Fruit fly (Drosophila melanogaster): ENCODE results near the gene dpr19.
A peak's percentile ranks its signal among the peaks of the same experiment; 100 is the strongest.

dpr19 gene

DNA sequence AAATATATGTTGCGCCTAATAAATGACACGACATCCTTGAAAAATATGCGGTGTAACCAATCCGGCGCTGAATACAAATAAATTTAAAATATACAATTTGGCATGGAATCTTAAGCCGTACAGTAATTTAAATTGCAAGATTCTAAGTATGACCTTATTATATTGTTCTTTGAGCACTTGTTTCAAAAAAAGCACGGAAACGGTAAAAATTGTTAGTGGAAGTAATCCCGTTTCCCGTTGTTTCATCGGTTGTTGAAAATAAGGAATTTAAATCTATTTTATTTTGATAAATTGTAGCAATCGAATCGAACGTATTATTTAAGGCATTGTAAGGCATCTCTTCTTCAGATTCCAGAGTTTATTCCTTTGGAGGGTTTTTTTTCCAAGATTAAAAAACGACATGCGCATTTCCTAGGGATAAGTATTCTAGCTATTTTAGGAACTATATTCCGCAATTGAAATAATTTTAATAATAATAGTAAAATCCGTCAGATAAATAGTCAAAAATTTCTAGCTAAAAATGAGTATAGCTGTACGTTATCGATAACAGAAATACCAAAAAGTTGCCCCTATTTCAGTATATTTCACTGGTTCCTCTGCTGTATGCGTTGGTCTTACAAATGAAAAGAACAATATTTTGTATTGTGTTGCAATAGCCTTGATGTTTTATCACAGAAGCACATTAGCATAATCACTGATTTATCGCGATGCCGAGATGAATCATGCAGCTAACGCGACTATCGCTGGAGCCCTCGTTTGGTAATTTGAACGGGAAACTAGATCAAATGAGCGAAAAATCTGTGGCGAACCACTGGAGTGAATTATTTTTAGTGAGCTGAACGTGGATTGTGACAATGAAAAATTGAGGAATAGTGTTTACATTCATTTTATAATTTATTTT lies 42.6 kb upstream of the dpr19 start, which contains the start of gene GATAd (continued):
- TF ChIP-seq Eip74EF (GFP tag; optimal IDR thresholded peaks at IDR 0.05) (peak in 1 of 2 experiments; percentile 19), CG30431 (GFP tag; optimal IDR thresholded peaks at IDR 0.05) (no peak), MESR4 (GFP tag; optimal IDR thresholded peaks at IDR 0.05) (peak; percentile 86), slbo (GFP tag; IDR thresholded peaks at IDR 0.05) (no peak), Poxn (GFP tag; IDR thresholded peaks at IDR 0.05) (no peak), sug (tag; optimal IDR thresholded peaks at IDR 0.05) (peak; percentile 24), ham (GFP tag; IDR thresholded peaks at IDR 0.05) (no peak), CG11398 (GFP tag; optimal IDR thresholded peaks at IDR 0.05) (no peak), CG15514 (GFP tag; optimal IDR thresholded peaks at IDR 0.05) (peak; percentile 99), CG16815 (GFP tag; optimal IDR thresholded peaks at IDR 0.05) (no peak), Drgx (GFP tag; IDR thresholded peaks at IDR 0.05) (no peak), CG2120 (GFP tag; optimal IDR thresholded peaks at IDR 0.05) (peak; percentile 9), Ada2b (GFP tag; IDR thresholded peaks at IDR 0.05) (no peak), Mes4 (GFP tag; optimal IDR thresholded peaks at IDR 0.05) (no peak), sna (GFP tag; IDR thresholded peaks at IDR 0.05; ENCODE audit: partially characterized antibody) (no peak), so (GFP tag; IDR thresholded peaks at IDR 0.05) (no peak), phol (tag; optimal IDR thresholded peaks at IDR 0.05) (peak; percentile 13), mirr (GFP tag; optimal IDR thresholded peaks at IDR 0.05) (no peak), CG16779 (GFP tag; IDR thresholded peaks at IDR 0.05) (no peak), pfk (GFP tag; optimal IDR thresholded peaks at IDR 0.05) (peak; percentile 83), CG10543 (GFP tag; optimal IDR thresholded peaks at IDR 0.05) (peak; percentile 19), MTF-1 (GFP tag; optimal IDR thresholded peaks at IDR 0.05; ENCODE audit: borderline replicate concordance) (no peak), CG30020 (tag; optimal IDR thresholded peaks at IDR 0.05) (peak; percentile 95), Ets65A (GFP tag) (no peak), maf-S (GFP tag; optimal IDR thresholded peaks at IDR 0.05) (no peak), Fer3 (tag; optimal IDR thresholded peaks at IDR 0.05) (no peak), CG2678 (tag; optimal IDR thresholded peaks at IDR 0.05) (no peak), ara (GFP tag; IDR thresholded peaks at IDR 0.05) (no peak), CG5953 (GFP tag; IDR thresholded peaks at IDR 0.05) (no peak), Sry-δ (GFP tag; optimal IDR thresholded peaks at IDR 0.05) (peak; percentile 31), exex (tag; optimal IDR thresholded peaks at IDR 0.05) (peak; percentile 18), dati (GFP tag; IDR thresholded peaks at IDR 0.05) (no peak), tup (GFP tag; optimal IDR thresholded peaks at IDR 0.05) (no peak), NfI (GFP tag; optimal IDR thresholded peaks at IDR 0.05) (no peak), CG12659 (GFP tag; optimal IDR thresholded peaks at IDR 0.05) (peak; percentile 65), Dref (GFP tag; IDR thresholded peaks at IDR 0.05) (peak; percentile 62), ewg (GFP tag; optimal IDR thresholded peaks at IDR 0.05) (peak; percentile 3), ab (GFP tag; optimal IDR thresholded peaks at IDR 0.05) (no peak), ken (GFP tag; IDR thresholded peaks at IDR 0.05) (no peak), Fer2 (tag; optimal IDR thresholded peaks at IDR 0.05) (no peak), dm (GFP tag; optimal IDR thresholded peaks at IDR 0.05) (no peak), Gsc (GFP tag; IDR thresholded peaks at IDR 0.05) (no peak), otp (GFP tag; IDR thresholded peaks at IDR 0.05) (no peak), pzg (GFP tag; optimal IDR thresholded peaks at IDR 0.05) (peak; percentile 62), rib (GFP tag; IDR thresholded peaks at IDR 0.05) (no peak), repo (GFP tag; optimal IDR thresholded peaks at IDR 0.05) (no peak), CG9609 (GFP tag; optimal IDR thresholded peaks at IDR 0.05) (no peak), CG13424 (tag; optimal IDR thresholded peaks at IDR 0.05) (peak; percentile 21), Dp (GFP tag; optimal IDR thresholded peaks at IDR 0.05) (peak; percentile 33)
